Fruit fly (Drosophila melanogaster) whole organism, embryonic: ENCODE data around the gene Reg-2.

Source experiments
- Awh ChIP-seq: fragments of 200-800 bp; sonication (Bioruptor generic); IDR thresholded peaks from 2 replicates; pipeline ENCODE4, ENCODE4 v1.3.6; 2022; ENCODE audit warnings: missing biosample characterization, missing genetic modification characterization
- BtbVII ChIP-seq: fragments of 200-800 bp; sonication (Bioruptor generic); optimal IDR thresholded peaks from 3 replicates; lab custom pipeline; 2017; ENCODE audit warnings: missing biosample characterization, mild to moderate bottlenecking, missing genetic modification characterization
- C15 ChIP-seq: fragments of 200-800 bp; sonication (Bioruptor generic); IDR thresholded peaks from 3 replicates; pipeline ENCODE4 v1.3.6; 2022; ENCODE audit warnings: missing biosample characterization, missing genetic modification characterization
- CG10959 ChIP-seq: fragments of 200-800 bp; sonication (Bioruptor generic); IDR thresholded peaks from 2 replicates; pipeline ENCODE4 v1.3.6; 2022; ENCODE audit warnings: missing biosample characterization, missing genetic modification characterization
- CG11247 ChIP-seq: fragments of 200-800 bp; sonication (Bioruptor generic); IDR thresholded peaks from 2 replicates; pipeline ENCODE4 v1.3.6; 2022; ENCODE audit warnings: missing biosample characterization, missing genetic modification characterization
- CG14050 ChIP-seq: fragments of 200-800 bp; sonication (Bioruptor generic); IDR thresholded peaks from 3 replicates; pipeline ENCODE4 v1.3.6; 2022; ENCODE audit warnings: missing biosample characterization, missing genetic modification characterization
- CG14667 ChIP-seq: fragments of 200-800 bp; sonication (Bioruptor generic); IDR thresholded peaks from 2 replicates; pipeline ENCODE4 v1.3.6; 2022; ENCODE audit warnings: missing biosample characterization, missing genetic modification characterization
- CG15011 ChIP-seq: fragments of 200-800 bp; sonication (Bioruptor generic); optimal IDR thresholded peaks from 3 replicates; lab custom pipeline; 2018; ENCODE audit warnings: missing biosample characterization, mild to moderate bottlenecking, missing genetic modification characterization
- CG1529 ChIP-seq: fragments of 200-800 bp; sonication (Bioruptor generic); optimal IDR thresholded peaks from 3 replicates; lab custom pipeline; 2018; ENCODE audit warnings: missing biosample characterization, missing genetic modification characterization
- CG1647 ChIP-seq: fragments of 200-800 bp; sonication (Bioruptor generic); optimal IDR thresholded peaks from 3 replicates; lab custom pipeline; 2016; ENCODE audit warnings: missing biosample characterization, missing genetic modification characterization
- CG16815 ChIP-seq: fragments of 200-800 bp; sonication (Bioruptor generic); optimal IDR thresholded peaks from 3 replicates; lab custom pipeline; 2017; ENCODE audit warnings: missing biosample characterization, mild to moderate bottlenecking, missing genetic modification characterization
- CG17385 ChIP-seq: fragments of 200-800 bp; sonication (Bioruptor generic); optimal IDR thresholded peaks from 3 replicates; lab custom pipeline; 2018; ENCODE audit warnings: missing biosample characterization, mild to moderate bottlenecking, missing genetic modification characterization
- CG18011 ChIP-seq: fragments of 200-800 bp; sonication (Bioruptor generic); optimal IDR thresholded peaks from 2 replicates; lab custom pipeline; 2017; ENCODE audit warnings: missing biosample characterization, missing genetic modification characterization, mild to moderate bottlenecking, moderate library complexity, missing genotype
- CG18476 ChIP-seq: fragments of 200-800 bp; sonication (Bioruptor generic); optimal IDR thresholded peaks from 2 replicates; lab custom pipeline; 2016; ENCODE audit warnings: missing biosample characterization, mild to moderate bottlenecking, missing genetic modification characterization
- CG18764 ChIP-seq: fragments of 200-800 bp; sonication (Bioruptor generic); optimal IDR thresholded peaks from 3 replicates; lab custom pipeline; 2016; ENCODE audit warnings: missing biosample characterization, missing genetic modification characterization
- CG2712 ChIP-seq: fragments of 200-800 bp; optimal IDR thresholded peaks from 3 replicates; lab custom pipeline; 2019; ENCODE audit warnings: missing biosample characterization, mild to moderate bottlenecking, missing genetic modification characterization, moderate library complexity
- CG30403 ChIP-seq: fragments of 200-800 bp; sonication (Bioruptor generic); optimal IDR thresholded peaks from 3 replicates; lab custom pipeline; 2016; ENCODE audit warnings: missing biosample characterization, missing genetic modification characterization
- CG3163 ChIP-seq: fragments of 200-800 bp; sonication (Bioruptor generic); optimal IDR thresholded peaks from 3 replicates; lab custom pipeline; 2016; ENCODE audit warnings: missing biosample characterization, missing genetic modification characterization
- CG33213 ChIP-seq: fragments of 200-800 bp; sonication (Bioruptor generic); optimal IDR thresholded peaks from 3 replicates; lab custom pipeline; 2016; ENCODE audit warnings: missing biosample characterization, missing genetic modification characterization
- CG34376 ChIP-seq: fragments of 200-800 bp; sonication (Bioruptor generic); optimal IDR thresholded peaks from 2 replicates; lab custom pipeline; 2018; ENCODE audit warnings: missing biosample characterization, mild to moderate bottlenecking, missing genetic modification characterization
- CG5953 ChIP-seq: fragments of 200-800 bp; sonication (Bioruptor generic); IDR thresholded peaks from 2 replicates; pipeline ENCODE4 v1.3.6; 2022; ENCODE audit warnings: missing biosample characterization, missing genetic modification characterization
- CG7745 ChIP-seq: fragments of 200-800 bp; sonication (Bioruptor generic); optimal IDR thresholded peaks from 2 replicates; lab custom pipeline; 2018; ENCODE audit warnings: missing biosample characterization, mild to moderate bottlenecking, missing genetic modification characterization, moderate library complexity
- CG8388 ChIP-seq: fragments of 200-800 bp; sonication (Bioruptor generic); optimal IDR thresholded peaks from 2 replicates; lab custom pipeline; 2019; ENCODE audit warnings: missing biosample characterization, mild to moderate bottlenecking, missing genetic modification characterization, moderate library complexity
- CG9215 ChIP-seq: fragments of 200-800 bp; sonication (Bioruptor generic); IDR thresholded peaks from 2 replicates; pipeline ENCODE4 v1.3.6; 2022; ENCODE audit warnings: missing biosample characterization, missing genetic modification characterization
- CoRest ChIP-seq: fragments of 200-800 bp; sonication (Bioruptor generic); optimal IDR thresholded peaks from 3 replicates; lab custom pipeline; 2018; ENCODE audit warnings: missing biosample characterization, mild to moderate bottlenecking, missing genetic modification characterization, moderate library complexity
- Dfd ChIP-seq, 2 experiments: fragments of >200 bp; optimal IDR thresholded peaks; 2 replicates each; lab custom pipeline; 2017; ENCODE audit warnings: missing biosample characterization in 2 of 2, missing genetic modification characterization in 2 of 2
- Ets65A ChIP-seq: fragments of 200-800 bp; sonication (Bioruptor generic); peaks from one replicate; lab custom pipeline; 2016; ENCODE audit warnings: missing biosample characterization, missing genetic modification characterization
- MTF-1 ChIP-seq: fragments of 200-800 bp; sonication (Bioruptor generic); optimal IDR thresholded peaks from 2 replicates; lab custom pipeline; 2018; ENCODE audit warnings: missing biosample characterization, mild to moderate bottlenecking, missing genetic modification characterization, borderline replicate concordance
- NfI ChIP-seq: fragments of 200-800 bp; sonication (Bioruptor generic); optimal IDR thresholded peaks from 3 replicates; lab custom pipeline; 2018; ENCODE audit warnings: missing biosample characterization, mild to moderate bottlenecking, missing genetic modification characterization, moderate library complexity
- Ptx1 ChIP-seq: fragments of 200-800 bp; sonication (Bioruptor generic); IDR thresholded peaks from 2 replicates; pipeline ENCODE4 v1.3.6; 2022; ENCODE audit warnings: missing biosample characterization, missing genetic modification characterization
- Ssrp ChIP-seq: fragments of 200-800 bp; sonication (Bioruptor generic); optimal IDR thresholded peaks from 2 replicates; lab custom pipeline; 2018; ENCODE audit warnings: missing biosample characterization, mild to moderate bottlenecking, missing genetic modification characterization, moderate library complexity
- chif ChIP-seq, 2 experiments: fragments of 200-800 bp; sonication (Bioruptor generic); optimal IDR thresholded peaks; 3 replicates each; lab custom pipeline; 2016; ENCODE audit warnings: missing biosample characterization in 2 of 2, missing genetic modification characterization in 2 of 2
- chm ChIP-seq: fragments of 200-800 bp; sonication (Bioruptor generic); IDR thresholded peaks from 2 replicates; pipeline ENCODE4 v1.3.6; 2022; ENCODE audit warnings: missing biosample characterization, missing genetic modification characterization
- corto ChIP-seq: fragments of 200-800 bp; sonication (Bioruptor generic); optimal IDR thresholded peaks from 2 replicates; lab custom pipeline; 2016; ENCODE audit warnings: missing biosample characterization, mild to moderate bottlenecking, missing genetic modification characterization, moderate library complexity
- danr ChIP-seq: fragments of 200-800 bp; sonication (Bioruptor generic); IDR thresholded peaks from 2 replicates; pipeline ENCODE4 v1.3.6; 2022; ENCODE audit warnings: missing biosample characterization, missing genetic modification characterization
- disco-r ChIP-seq: fragments of 200-800 bp; sonication (Bioruptor generic); optimal IDR thresholded peaks from 2 replicates; lab custom pipeline; 2016; ENCODE audit warnings: missing biosample characterization, missing genetic modification characterization
- esg ChIP-seq: fragments of 200-800 bp; sonication (Bioruptor generic); conservative IDR thresholded peaks from 2 replicates; pipeline ENCODE4 v1.3.6; 2022; ENCODE audit warnings: missing biosample characterization, missing genetic modification characterization
- fru ChIP-seq: fragments of >200 bp; optimal IDR thresholded peaks from 2 replicates; lab custom pipeline; 2017
- inv ChIP-seq: fragments of 200-800 bp; sonication (Bioruptor generic); IDR thresholded peaks from 2 replicates; pipeline ENCODE4 v1.3.6; 2022; ENCODE audit warnings: missing biosample characterization, missing genetic modification characterization; ENCODE audit not compliant: partially characterized antibody
- kay ChIP-seq: fragments of 200-800 bp; sonication (Bioruptor generic); optimal IDR thresholded peaks from 2 replicates; lab custom pipeline; 2016; ENCODE audit warnings: missing biosample characterization, missing genetic modification characterization
- maf-S ChIP-seq: fragments of 200-800 bp; sonication (Bioruptor generic); optimal IDR thresholded peaks from 2 replicates; lab custom pipeline; 2016; ENCODE audit warnings: missing biosample characterization, missing genetic modification characterization
- mam ChIP-seq: fragments of 200-800 bp; sonication (Bioruptor generic); optimal IDR thresholded peaks from 3 replicates; lab custom pipeline; 2016; ENCODE audit warnings: missing biosample characterization, missing genetic modification characterization
- pum ChIP-seq: fragments of 200-800 bp; sonication (Bioruptor generic); optimal IDR thresholded peaks from 2 replicates; lab custom pipeline; 2016; ENCODE audit warnings: missing biosample characterization, missing genetic modification characterization
- shn ChIP-seq: fragments of 200-800 bp; sonication (Bioruptor generic); optimal IDR thresholded peaks from 3 replicates; lab custom pipeline; 2016; ENCODE audit warnings: missing biosample characterization, missing genetic modification characterization
- slou ChIP-seq: fragments of 200-800 bp; sonication (Bioruptor generic); optimal IDR thresholded peaks from 3 replicates; lab custom pipeline; 2016; ENCODE audit warnings: missing biosample characterization, missing genetic modification characterization
- tup ChIP-seq: fragments of 200-800 bp; sonication (Bioruptor generic); optimal IDR thresholded peaks from 2 replicates; lab custom pipeline; 2016; ENCODE audit warnings: missing biosample characterization, mild to moderate bottlenecking, missing genetic modification characterization, moderate library complexity
- vnd ChIP-seq: fragments of 200-800 bp; sonication (Bioruptor generic); IDR thresholded peaks from 3 replicates; pipeline ENCODE4 v1.3.6; 2022; ENCODE audit warnings: missing biosample characterization, missing genetic modification characterization; ENCODE audit not compliant: partially characterized antibody
- zf30C ChIP-seq: fragments of 200-800 bp; sonication (Bioruptor generic); optimal IDR thresholded peaks from 3 replicates; lab custom pipeline; 2018; ENCODE audit warnings: missing biosample characterization, mild to moderate bottlenecking, missing genetic modification characterization
- zfh1 ChIP-seq: fragments of 200-800 bp; sonication (Bioruptor generic); IDR thresholded peaks from 3 replicates; pipeline ENCODE4 v1.3.6; 2022; ENCODE audit warnings: missing biosample characterization, missing genetic modification characterization

The Reg-2 gene

DNA sequence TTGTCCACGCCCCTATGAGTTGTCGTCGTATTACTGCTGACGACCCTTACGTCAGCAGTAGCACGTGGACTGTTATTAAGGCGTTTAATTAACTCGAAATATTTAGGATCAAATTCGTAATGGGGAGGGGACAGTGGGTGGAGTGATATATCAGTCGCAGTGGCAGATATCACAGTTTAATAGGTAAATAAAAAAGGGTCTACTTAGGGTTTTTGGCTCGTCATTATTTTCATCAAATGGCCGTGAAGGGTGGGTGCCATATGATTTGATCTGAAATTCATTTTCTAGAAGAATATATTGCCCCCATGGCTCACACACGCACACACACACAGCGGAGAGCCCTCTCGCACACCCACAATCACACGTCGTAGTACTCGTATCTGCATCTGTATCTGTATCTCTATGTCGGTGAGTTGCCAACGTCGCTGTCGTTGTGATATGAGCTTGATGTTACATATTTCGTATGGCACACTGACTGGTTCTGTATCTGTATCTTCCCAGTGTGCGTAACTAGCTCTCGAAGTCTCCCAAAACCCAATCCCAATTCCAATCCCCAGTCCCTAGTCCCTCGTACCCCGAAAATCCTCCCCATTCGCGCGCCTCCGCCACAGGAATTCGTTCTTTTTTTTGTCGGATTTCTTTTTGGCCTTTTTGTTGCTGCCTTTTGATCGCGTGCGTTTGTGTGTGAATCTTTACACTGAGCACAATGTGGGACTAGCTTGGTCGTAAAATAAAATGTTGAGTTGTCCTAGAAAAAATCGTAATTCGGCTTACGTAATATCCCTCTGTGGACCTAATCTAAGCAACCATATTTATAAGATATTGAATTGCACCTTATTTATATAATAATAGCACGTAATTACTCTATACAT, 20.4 kb upstream of the Reg-2 start:
- TF ChIP-seq inv (GFP tag; lab: Robert Waterston, UW) (no peak), chm (peak; percentile 47; the same call in 1 of the 2 replicates), Ssrp (peak; percentile 45), CG33213 (GFP tag; lab: Kevin White, UChicago) (no peak), CG17385 (peak; percentile 7), NfI (GFP tag; lab: Kevin White, UChicago) (peak; percentile 42), CG10959 (GFP tag; lab: Robert Waterston, UW) (no peak), chif (GFP tag; optimal IDR thresholded peaks at IDR 0.05; lab: Kevin White, UChicago) (peak in 1 of 2 experiments; percentile 13), CG14667 (peak; percentile 59), pum (GFP tag; lab: Kevin White, UChicago) (peak; percentile 11), CG11247 (GFP tag; lab: Robert Waterston, UW) (peak; percentile 47; the same call in 1 of the 2 replicates), kay (no peak), C15 (0 out of 3 replicates have a peak, but pooled peaks have one; percentile 42), CG1529 (GFP tag; lab: Kevin White, UChicago) (no peak), Dfd (GFP tag; optimal IDR thresholded peaks at IDR 0.05; lab: Kevin White, UChicago) (no peak), zf30C (GFP tag; lab: Kevin White, UChicago) (peak; percentile 89), CG18764 (GFP tag; lab: Kevin White, UChicago) (no peak), CG16815 (GFP tag; lab: Kevin White, UChicago) (no peak), CG1647 (GFP tag; lab: Kevin White, UChicago) (peak; percentile 13), CG18476 (no peak), zfh1 (peak; percentile 68), fru (lab: Kevin White, UChicago) (no peak), vnd (GFP tag; lab: Robert Waterston, UW) (no peak), CG3163 (no peak), mam (GFP tag; lab: Kevin White, UChicago) (peak; percentile 54), Ets65A (GFP tag; lab: Kevin White, UChicago) (peak; percentile 73), CG14050 (GFP tag; lab: Robert Waterston, UW) (peak; percentile 23; the same call in 1 of the 3 replicates), danr (GFP tag; lab: Robert Waterston, UW) (0 out of 2 replicates have a peak, but pooled peaks have one; percentile 6), CG30403 (GFP tag; lab: Kevin White, UChicago) (peak; percentile 54), Awh (0 out of 2 replicates have a peak, but pooled peaks have one; percentile 41), CG2712 (tag; lab: Kevin White, UChicago) (peak; percentile 52), CG7745 (tag; lab: Kevin White, UChicago) (no peak), corto (no peak), MTF-1 (GFP tag; lab: Kevin White, UChicago) (no peak), CG8388 (GFP tag; lab: Kevin White, UChicago) (peak; percentile 16), tup (GFP tag; lab: Kevin White, UChicago) (peak; percentile 12), shn (peak; percentile 4), CG34376 (peak; percentile 65), Ptx1 (GFP tag; lab: Robert Waterston, UW) (peak; percentile 61), slou (GFP tag; lab: Kevin White, UChicago) (no peak), esg (GFP tag; lab: Robert Waterston, UW) (peak; percentile 56), maf-S (peak; percentile 13), CoRest (peak; percentile 47), disco-r (GFP tag; lab: Kevin White, UChicago) (no peak), CG18011 (GFP tag; lab: Kevin White, UChicago) (no peak), BtbVII (peak; percentile 52), CG9215 (GFP tag; lab: Robert Waterston, UW) (peak; percentile 39; the same call in 1 of the 2 replicates), CG5953 (GFP tag; lab: Robert Waterston, UW) (no peak), CG15011 (GFP tag; lab: Kevin White, UChicago) (no peak)
